Fruit fly (Drosophila melanogaster): ENCODE measurements around the gene CG9135.
A peak's percentile ranks its signal among the peaks of the same experiment; 100 is the strongest.

The CG9135 gene

DNA sequence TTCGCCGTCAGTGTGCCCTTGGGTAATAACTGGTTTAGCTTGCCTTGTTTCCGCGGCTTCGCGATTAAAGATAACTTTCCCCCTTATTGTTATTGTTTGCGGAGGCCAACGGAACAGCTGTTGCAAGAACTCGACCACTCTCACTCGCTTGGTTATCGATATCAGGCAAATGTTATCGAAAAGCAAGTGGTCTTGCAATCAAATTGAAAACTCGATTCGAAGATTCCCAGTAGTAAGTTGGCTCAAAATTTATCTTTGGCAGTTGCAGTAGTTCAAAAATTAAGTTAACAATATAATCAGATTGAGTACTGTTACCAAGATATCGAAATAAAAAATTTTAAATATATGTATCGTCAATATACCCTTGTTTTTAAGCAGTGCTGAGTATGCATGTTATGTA, 15.2 kb downstream of the CG9135 start, which contains the start of the genes Fbw5 and CG9147 (continued):
- peak; percentile 99 for TF ChIP-seq CG32532 (GFP tag; IDR thresholded peaks at IDR 0.05)
- peak; percentile 100 for TF ChIP-seq chn (GFP tag; optimal IDR thresholded peaks at IDR 0.05)
- TF ChIP-seq kni (GFP tag; optimal IDR thresholded peaks at IDR 0.05), result peak; percentile 70
- peak; percentile 95 for TF ChIP-seq CG15514 (GFP tag; optimal IDR thresholded peaks at IDR 0.05)
- no peak for TF ChIP-seq D (optimal IDR thresholded peaks at IDR 0.05)
- peak; percentile 99 for TF ChIP-seq D (GFP tag; optimal IDR thresholded peaks at IDR 0.05)
- peak; percentile 99 for TF ChIP-seq vfl (GFP tag; optimal IDR thresholded peaks at IDR 0.05)
- TF ChIP-seq fu2 (GFP tag; optimal IDR thresholded peaks at IDR 0.05), result peak; percentile 99
- TF ChIP-seq inv (GFP tag; IDR thresholded peaks at IDR 0.05; ENCODE audit: partially characterized antibody), result peak; percentile 18; the same call in 1 of the 2 replicates
- TF ChIP-seq crp (GFP tag; optimal IDR thresholded peaks at IDR 0.05), result peak; percentile 83 to 91
- TF ChIP-seq D19B (GFP tag; optimal IDR thresholded peaks at IDR 0.05), result peak; percentile 100
- TF ChIP-seq run (tag; optimal IDR thresholded peaks at IDR 0.05), result peak; percentile 99
- peak; percentile 99 for TF ChIP-seq wor (GFP tag; IDR thresholded peaks at IDR 0.05)
- TF ChIP-seq Elba2 (GFP tag; optimal IDR thresholded peaks at IDR 0.05), result peak; percentile 97
- peak; percentile 99 for TF ChIP-seq luna (GFP tag; optimal IDR thresholded peaks at IDR 0.05)
- TF ChIP-seq CG31365 (tag; optimal IDR thresholded peaks at IDR 0.05), result peak; percentile 92
- peak; percentile 99 for TF ChIP-seq CG1792 (GFP tag; optimal IDR thresholded peaks at IDR 0.05)
- peak; percentile 99 for TF ChIP-seq CG11093 (GFP tag; IDR thresholded peaks at IDR 0.05)
- peak; percentile 99 for TF ChIP-seq Abd-B (GFP tag; optimal IDR thresholded peaks at IDR 0.05)
- peak; percentile 98 for TF ChIP-seq CG1024 (GFP tag; IDR thresholded peaks at IDR 0.05)
- peak; percentile 99 for TF ChIP-seq jumu (GFP tag; optimal IDR thresholded peaks at IDR 0.05)
- peak; percentile 100 for TF ChIP-seq CG13424 (tag; optimal IDR thresholded peaks at IDR 0.05)
- TF ChIP-seq Pdp1 (GFP tag; optimal IDR thresholded peaks at IDR 0.05), result peak; percentile 99 to 100
- TF ChIP-seq Kr (GFP tag; optimal IDR thresholded peaks at IDR 0.05), result peak; percentile 83
- no peak for TF ChIP-seq CG8478 (optimal IDR thresholded peaks at IDR 0.05)
- TF ChIP-seq CG5245 (GFP tag; optimal IDR thresholded peaks at IDR 0.05), result peak; percentile 100
- peak; percentile 99 for TF ChIP-seq schlank (tag; optimal IDR thresholded peaks at IDR 0.05)
- peak; percentile 67 for TF ChIP-seq pros (GFP tag; optimal IDR thresholded peaks at IDR 0.05)
- peak; percentile 99 for TF ChIP-seq Drgx (GFP tag; IDR thresholded peaks at IDR 0.05)
- TF ChIP-seq fru (optimal IDR thresholded peaks at IDR 0.05), result no peak
- TF ChIP-seq Dp (GFP tag; optimal IDR thresholded peaks at IDR 0.05), result peak; percentile 62
- TF ChIP-seq CG6654 (GFP tag; optimal IDR thresholded peaks at IDR 0.05), result peak; percentile 91
- TF ChIP-seq CG9215 (GFP tag; IDR thresholded peaks at IDR 0.05), result peak; percentile 96
- peak; percentile 100 for TF ChIP-seq CG18619 (GFP tag; optimal IDR thresholded peaks at IDR 0.05)
- peak; percentile 98 for TF ChIP-seq dati (GFP tag; IDR thresholded peaks at IDR 0.05)
- TF ChIP-seq Asciz (GFP tag; optimal IDR thresholded peaks at IDR 0.05), result peak; percentile 99
- peak; percentile 99 for TF ChIP-seq ems (GFP tag; optimal IDR thresholded peaks at IDR 0.05)
- peak; percentile 97 for TF ChIP-seq grn (GFP tag; optimal IDR thresholded peaks at IDR 0.05)
- TF ChIP-seq Ssrp (tag; optimal IDR thresholded peaks at IDR 0.05), result peak; percentile 100
- peak; percentile 99 for TF ChIP-seq Atf-2 (GFP tag; optimal IDR thresholded peaks at IDR 0.05)
- TF ChIP-seq CG9817 (tag; optimal IDR thresholded peaks at IDR 0.05), result peak; percentile 99
- peak; percentile 97 for TF ChIP-seq mirr (GFP tag; optimal IDR thresholded peaks at IDR 0.05)
- TF ChIP-seq CG8944 (GFP tag; optimal IDR thresholded peaks at IDR 0.05), result peak; percentile 99
- TF ChIP-seq CG12744 (GFP tag; optimal IDR thresholded peaks at IDR 0.05), result peak; percentile 99
- peak; percentile 100 for TF ChIP-seq sob (GFP tag; IDR thresholded peaks at IDR 0.05)
- TF ChIP-seq dm (GFP tag; optimal IDR thresholded peaks at IDR 0.05), result peak; percentile 99
- peak; percentile 99 for TF ChIP-seq rib (GFP tag; IDR thresholded peaks at IDR 0.05)
- peak; percentile 100 for TF ChIP-seq Ada2b (GFP tag; IDR thresholded peaks at IDR 0.05)
- peak; percentile 100 for TF ChIP-seq chm (GFP tag; IDR thresholded peaks at IDR 0.05)
